Fruit fly (Drosophila melanogaster) S2 (cell line): ENCODE results near the gene MSAmiP.

ENCODE experiments used
- CG8478 ChIP-seq: fragments of >200 bp; optimal IDR thresholded peaks from 2 replicates; lab custom pipeline; 2018
- CTCF ChIP-seq, 2 experiments: fragments of >200 bp; optimal IDR thresholded peaks; 2 replicates each; lab custom pipeline; 2018

Gene MSAmiP

dm6 chr3R:16813116-16813752 is 82.9 kb downstream of the MSAmiP start:
- TF ChIP-seq CG8478 (lab: Kevin White, UChicago) = no peak
- TF ChIP-seq CTCF (optimal IDR thresholded peaks at IDR 0.05; lab: Kevin White, UChicago) = no peak

dm6 chr3R:16811781-16812207 is 84.3 kb downstream of the MSAmiP start:
- TF ChIP-seq CTCF (optimal IDR thresholded peaks at IDR 0.05; lab: Kevin White, UChicago) (no peak), CG8478 (lab: Kevin White, UChicago) (no peak)

dm6 chr3R:16810885-16811284 is 85.2 kb downstream of the MSAmiP start:
- TF ChIP-seq CTCF (optimal IDR thresholded peaks at IDR 0.05; lab: Kevin White, UChicago) (no peak), CG8478 (lab: Kevin White, UChicago) (no peak)

- no peak for TF ChIP-seq CTCF (optimal IDR thresholded peaks at IDR 0.05; lab: Kevin White, UChicago)
- TF ChIP-seq CG8478 (lab: Kevin White, UChicago) = no peak
Measured at dm6 chr3R:16806141-16806540, 90.0 kb downstream of the MSAmiP start.

dm6 chr3R:16804086-16804485 is 92.0 kb downstream of the MSAmiP start:
- TF ChIP-seq CTCF (optimal IDR thresholded peaks at IDR 0.05; lab: Kevin White, UChicago) = no peak
- TF ChIP-seq CG8478 (lab: Kevin White, UChicago) = no peak

- TF ChIP-seq CG8478 (lab: Kevin White, UChicago) (no peak), CTCF (optimal IDR thresholded peaks at IDR 0.05; lab: Kevin White, UChicago) (no peak)
Measured at dm6 chr3R:16801413-16801812, 94.7 kb downstream of the MSAmiP start.

- TF ChIP-seq CG8478 (lab: Kevin White, UChicago) (no peak), CTCF (optimal IDR thresholded peaks at IDR 0.05; lab: Kevin White, UChicago) (no peak)
Measured at dm6 chr3R:16800994-16801393, 95.1 kb downstream of the MSAmiP start.

dm6 chr3R:16800272-16800671 is 95.8 kb downstream of the MSAmiP start:
- TF ChIP-seq CG8478 (lab: Kevin White, UChicago) (no peak), CTCF (optimal IDR thresholded peaks at IDR 0.05; lab: Kevin White, UChicago) (no peak)

- TF ChIP-seq CG8478 (lab: Kevin White, UChicago) (no peak), CTCF (optimal IDR thresholded peaks at IDR 0.05; lab: Kevin White, UChicago) (peak; percentile 100)
Measured at dm6 chr3R:16798516-16799040, 97.5 kb downstream of the MSAmiP start.

dm6 chr3R:16797805-16798204 is 98.3 kb downstream of the MSAmiP start:
- TF ChIP-seq CG8478 (lab: Kevin White, UChicago) (no peak), CTCF (optimal IDR thresholded peaks at IDR 0.05; lab: Kevin White, UChicago) (peak; percentile 41 to 58)

- TF ChIP-seq CG8478 (lab: Kevin White, UChicago) (no peak), CTCF (optimal IDR thresholded peaks at IDR 0.05; lab: Kevin White, UChicago) (no peak)
Measured at dm6 chr3R:16794590-16794967, 101.5 kb downstream of the MSAmiP start.

dm6 chr3R:16793935-16794589 is 102.0 kb downstream of the MSAmiP start:
- no peak for TF ChIP-seq CTCF (optimal IDR thresholded peaks at IDR 0.05; lab: Kevin White, UChicago)
- no peak for TF ChIP-seq CG8478 (lab: Kevin White, UChicago)

dm6 chr3R:16792586-16792985 is 103.5 kb downstream of the MSAmiP start:
- TF ChIP-seq CTCF (optimal IDR thresholded peaks at IDR 0.05; lab: Kevin White, UChicago) (no peak), CG8478 (lab: Kevin White, UChicago) (no peak)

- TF ChIP-seq CTCF (optimal IDR thresholded peaks at IDR 0.05; lab: Kevin White, UChicago) (no peak), CG8478 (lab: Kevin White, UChicago) (no peak)
Measured at dm6 chr3R:16791619-16792018, 104.5 kb downstream of the MSAmiP start.

- TF ChIP-seq CTCF (optimal IDR thresholded peaks at IDR 0.05; lab: Kevin White, UChicago) (no peak), CG8478 (lab: Kevin White, UChicago) (no peak)
Measured at dm6 chr3R:16788011-16788410, 108.1 kb downstream of the MSAmiP start, which contains the start of gene Glut3. TSS of gene Glut3 (plus strand) at chr3R:16788311.
